Fruit fly (Drosophila melanogaster) whole organism, embryonic: ENCODE measurements around the gene CG33127.

Experiments
- Atf6 ChIP-seq: fragments of 200-800 bp; sonication (Bioruptor generic); IDR thresholded peaks from 2 replicates; pipeline ENCODE4 v1.3.6; 2022; ENCODE audit warnings: missing biosample characterization, missing genetic modification characterization
- B-H1 ChIP-seq: fragments of 200-800 bp; sonication (Bioruptor generic); IDR thresholded peaks from 3 replicates; pipeline ENCODE4 v1.3.6; 2022; ENCODE audit warnings: missing biosample characterization, missing genetic modification characterization
- C15 ChIP-seq: fragments of 200-800 bp; sonication (Bioruptor generic); IDR thresholded peaks from 3 replicates; pipeline ENCODE4 v1.3.6; 2022; ENCODE audit warnings: missing biosample characterization, missing genetic modification characterization
- CG10274 ChIP-seq: fragments of 200-800 bp; sonication (Bioruptor generic); optimal IDR thresholded peaks from 3 replicates; lab custom pipeline; 2017; ENCODE audit warnings: missing biosample characterization, mild to moderate bottlenecking, missing genetic modification characterization
- CG12104 ChIP-seq: fragments of 200-800 bp; sonication (Bioruptor generic); optimal IDR thresholded peaks from 3 replicates; lab custom pipeline; 2016; ENCODE audit warnings: missing biosample characterization, missing genetic modification characterization
- CG13775 ChIP-seq: fragments of 200-800 bp; sonication (Bioruptor generic); optimal IDR thresholded peaks from 3 replicates; lab custom pipeline; 2017; ENCODE audit warnings: missing biosample characterization, mild to moderate bottlenecking, missing genetic modification characterization
- CG14667 ChIP-seq: fragments of 200-800 bp; sonication (Bioruptor generic); IDR thresholded peaks from 2 replicates; pipeline ENCODE4 v1.3.6; 2022; ENCODE audit warnings: missing biosample characterization, missing genetic modification characterization
- CG15514 ChIP-seq: fragments of 200-800 bp; sonication (Bioruptor generic); optimal IDR thresholded peaks from 3 replicates; lab custom pipeline; 2017; ENCODE audit warnings: missing biosample characterization, missing genetic modification characterization, mild to moderate bottlenecking, moderate library complexity, missing genetic modification reagents
- CG18764 ChIP-seq: fragments of 200-800 bp; sonication (Bioruptor generic); optimal IDR thresholded peaks from 3 replicates; lab custom pipeline; 2016; ENCODE audit warnings: missing biosample characterization, missing genetic modification characterization
- CG2199 ChIP-seq: fragments of 200-800 bp; sonication (Bioruptor generic); IDR thresholded peaks from 3 replicates; pipeline ENCODE4 v1.3.6; 2022; ENCODE audit warnings: missing biosample characterization, missing genetic modification characterization
- CG2889 ChIP-seq: fragments of 200-800 bp; sonication (Bioruptor generic); IDR thresholded peaks from 3 replicates; pipeline ENCODE4 v1.3.6; 2022; ENCODE audit warnings: missing biosample characterization, missing genetic modification characterization
- CG32767 ChIP-seq: fragments of 200-800 bp; sonication (Bioruptor generic); IDR thresholded peaks from 2 replicates; pipeline ENCODE4 v1.3.6; 2022; ENCODE audit warnings: missing biosample characterization, missing genetic modification characterization
- CG4820 ChIP-seq: fragments of 200-800 bp; sonication (Bioruptor generic); optimal IDR thresholded peaks from 3 replicates; lab custom pipeline; 2016; ENCODE audit warnings: missing biosample characterization, missing genetic modification characterization
- CG6254 ChIP-seq: fragments of 200-800 bp; sonication (Bioruptor generic); optimal IDR thresholded peaks from 3 replicates; lab custom pipeline; 2017; ENCODE audit warnings: mild to moderate bottlenecking, missing biosample characterization, missing genetic modification reagents, missing genetic modification characterization
- CG6854 ChIP-seq: fragments of 200-800 bp; sonication (Bioruptor generic); optimal IDR thresholded peaks from 3 replicates; lab custom pipeline; 2017; ENCODE audit warnings: missing biosample characterization, mild to moderate bottlenecking, missing genetic modification characterization
- CG7839 ChIP-seq: fragments of 200-800 bp; sonication (Bioruptor generic); optimal IDR thresholded peaks from 3 replicates; lab custom pipeline; 2018; ENCODE audit warnings: missing biosample characterization, mild to moderate bottlenecking, missing genetic modification characterization, moderate library complexity
- CG9876 ChIP-seq: fragments of 200-800 bp; sonication (Bioruptor generic); optimal IDR thresholded peaks from 2 replicates; lab custom pipeline; 2016; ENCODE audit warnings: missing biosample characterization, missing genetic modification characterization
- Chrac-16 ChIP-seq: fragments of 200-800 bp; sonication (Bioruptor generic); optimal IDR thresholded peaks from 3 replicates; lab custom pipeline; 2016; ENCODE audit warnings: missing biosample characterization, missing genetic modification characterization
- CoRest ChIP-seq: fragments of 200-800 bp; sonication (Bioruptor generic); optimal IDR thresholded peaks from 3 replicates; lab custom pipeline; 2018; ENCODE audit warnings: missing biosample characterization, mild to moderate bottlenecking, missing genetic modification characterization, moderate library complexity
- D ChIP-seq, 2 experiments: fragments of 200-800 bp in 1 of 2; fragments of >200 bp in 1 of 2; sonication (Bioruptor generic) in 1 of 2; optimal IDR thresholded peaks; 2 replicates in 1 of 2; 3 replicates in 1 of 2; lab custom pipeline; 2017; ENCODE audit warnings: mild to moderate bottlenecking in 1 of 2, missing biosample characterization in 1 of 2, missing genetic modification characterization in 1 of 2, missing genetic modification reagents in 1 of 2
- Doc2 ChIP-seq: fragments of 200-800 bp; sonication (Bioruptor generic); IDR thresholded peaks from 2 replicates; pipeline ENCODE4 v1.3.6; 2022; ENCODE audit warnings: missing biosample characterization, missing genetic modification characterization
- Dref ChIP-seq: fragments of 200-800 bp; sonication (Bioruptor generic); IDR thresholded peaks from 2 replicates; pipeline ENCODE4 v1.3.6; 2022; ENCODE audit warnings: missing biosample characterization, missing genetic modification characterization
- E2f2 ChIP-seq: fragments of 200-800 bp; sonication (Bioruptor generic); IDR thresholded peaks from 2 replicates; pipeline ENCODE4 v1.3.6; 2022; ENCODE audit warnings: missing biosample characterization, missing genetic modification characterization
- ERR ChIP-seq: fragments of 200-800 bp; sonication (Bioruptor generic); optimal IDR thresholded peaks from 2 replicates; lab custom pipeline; 2016; ENCODE audit warnings: missing biosample characterization, missing genetic modification characterization
- Elba2 ChIP-seq: fragments of 200-800 bp; sonication (Bioruptor generic); optimal IDR thresholded peaks from 3 replicates; lab custom pipeline; 2016; ENCODE audit warnings: missing biosample characterization, missing genetic modification characterization
- Fer2 ChIP-seq: fragments of 200-800 bp; sonication (Bioruptor generic); optimal IDR thresholded peaks from 2 replicates; lab custom pipeline; 2018; ENCODE audit warnings: missing biosample characterization, mild to moderate bottlenecking, missing genetic modification characterization, moderate library complexity
- Gsc ChIP-seq: fragments of 200-800 bp; sonication (Bioruptor generic); IDR thresholded peaks from 2 replicates; pipeline ENCODE4 v1.3.6; 2022; ENCODE audit warnings: missing biosample characterization, missing genetic modification characterization
- H15 ChIP-seq: fragments of 200-800 bp; sonication (Bioruptor generic); IDR thresholded peaks from 3 replicates; pipeline ENCODE4 v1.3.6; 2022; ENCODE audit warnings: missing biosample characterization, missing genetic modification characterization
- Hey ChIP-seq: fragments of 200-800 bp; sonication (Bioruptor generic); optimal IDR thresholded peaks from 3 replicates; lab custom pipeline; 2018; ENCODE audit warnings: missing biosample characterization, mild to moderate bottlenecking, missing genetic modification characterization
- Jarid2 ChIP-seq: fragments of 200-800 bp; sonication (Bioruptor generic); optimal IDR thresholded peaks from 3 replicates; lab custom pipeline; 2017; ENCODE audit warnings: mild to moderate bottlenecking, missing biosample characterization, missing genetic modification reagents, missing genetic modification characterization
- Lhr ChIP-seq: fragments of 200-800 bp; sonication (Bioruptor generic); optimal IDR thresholded peaks from 3 replicates; lab custom pipeline; 2017; ENCODE audit warnings: mild to moderate bottlenecking, missing biosample characterization, missing genetic modification reagents, missing genetic modification characterization
- Myb ChIP-seq: fragments of 200-800 bp; sonication (Bioruptor generic); optimal IDR thresholded peaks from 2 replicates; lab custom pipeline; 2016; ENCODE audit warnings: missing biosample characterization, missing genetic modification characterization
- Poxn ChIP-seq: fragments of 200-800 bp; sonication (Bioruptor generic); IDR thresholded peaks from 2 replicates; pipeline ENCODE4 v1.3.6; 2022; ENCODE audit warnings: missing biosample characterization, missing genetic modification characterization
- Six4 ChIP-seq: fragments of 200-800 bp; sonication (Bioruptor generic); optimal IDR thresholded peaks from 2 replicates; lab custom pipeline; 2016; ENCODE audit warnings: missing biosample characterization, missing genetic modification characterization
- Ssrp ChIP-seq: fragments of 200-800 bp; sonication (Bioruptor generic); optimal IDR thresholded peaks from 2 replicates; lab custom pipeline; 2018; ENCODE audit warnings: missing biosample characterization, mild to moderate bottlenecking, missing genetic modification characterization, moderate library complexity
- bbx ChIP-seq: fragments of 200-800 bp; sonication (Bioruptor generic); IDR thresholded peaks from 2 replicates; pipeline ENCODE4 v1.3.6; 2022; ENCODE audit warnings: missing biosample characterization, missing genetic modification characterization; ENCODE audit not compliant: partially characterized antibody
- disco-r ChIP-seq: fragments of 200-800 bp; sonication (Bioruptor generic); optimal IDR thresholded peaks from 2 replicates; lab custom pipeline; 2016; ENCODE audit warnings: missing biosample characterization, missing genetic modification characterization
- ems ChIP-seq: fragments of 200-800 bp; sonication (Bioruptor generic); optimal IDR thresholded peaks from 3 replicates; lab custom pipeline; 2016; ENCODE audit warnings: missing biosample characterization, missing genetic modification characterization
- eyg ChIP-seq: fragments of 200-800 bp; sonication (Bioruptor generic); optimal IDR thresholded peaks from 3 replicates; lab custom pipeline; 2016; ENCODE audit warnings: missing biosample characterization, missing genetic modification characterization
- gce ChIP-seq: fragments of 200-800 bp; sonication (Bioruptor generic); IDR thresholded peaks from 3 replicates; pipeline ENCODE4 v1.3.6; 2022; ENCODE audit warnings: missing biosample characterization, missing genetic modification characterization
- grau ChIP-seq: fragments of 200-800 bp; optimal IDR thresholded peaks from 3 replicates; lab custom pipeline; 2019; ENCODE audit warnings: missing biosample characterization, mild to moderate bottlenecking, missing genetic modification characterization, moderate library complexity
- her ChIP-seq: fragments of 200-800 bp; sonication (Bioruptor generic); optimal IDR thresholded peaks from 2 replicates; lab custom pipeline; 2016; ENCODE audit warnings: missing biosample characterization, missing genetic modification characterization
- jumu ChIP-seq: fragments of 200-800 bp; sonication (Bioruptor generic); optimal IDR thresholded peaks from 3 replicates; lab custom pipeline; 2016; ENCODE audit warnings: missing biosample characterization, missing genetic modification characterization
- klu ChIP-seq: fragments of 200-800 bp; sonication (Bioruptor generic); IDR thresholded peaks from 2 replicates; pipeline ENCODE4 v1.3.6; 2022; ENCODE audit warnings: missing biosample characterization, missing genetic modification characterization
- lola ChIP-seq, 3 experiments: fragments of >200 bp in 2 of 3; fragments of 200-800 bp in 1 of 3; sonication (Bioruptor generic) in 1 of 3; optimal IDR thresholded peaks; 2 replicates each; lab custom pipeline; 2017 to 2019; ENCODE audit warnings: missing biosample characterization in 3 of 3, missing genetic modification characterization in 3 of 3, mild to moderate bottlenecking in 1 of 3, moderate library complexity in 1 of 3
- phol ChIP-seq: fragments of 200-800 bp; sonication (Bioruptor generic); optimal IDR thresholded peaks from 3 replicates; lab custom pipeline; 2018; ENCODE audit warnings: missing biosample characterization, mild to moderate bottlenecking, missing genetic modification characterization, moderate library complexity
- sens ChIP-seq: fragments of 200-800 bp; sonication (Bioruptor generic); peaks from one replicate; lab custom pipeline; 2016; ENCODE audit warnings: missing biosample characterization, missing genetic modification characterization
- shn ChIP-seq: fragments of 200-800 bp; sonication (Bioruptor generic); optimal IDR thresholded peaks from 3 replicates; lab custom pipeline; 2016; ENCODE audit warnings: missing biosample characterization, missing genetic modification characterization
- tin ChIP-seq: fragments of 200-800 bp; sonication (Bioruptor generic); optimal IDR thresholded peaks from 3 replicates; lab custom pipeline; 2016; ENCODE audit warnings: missing biosample characterization, missing genetic modification characterization
- toy ChIP-seq: fragments of 200-800 bp; sonication (Bioruptor generic); IDR thresholded peaks from 2 replicates; pipeline ENCODE4 v1.3.6; 2022; ENCODE audit warnings: missing biosample characterization, missing genetic modification characterization
- twi ChIP-seq: fragments of 200-800 bp; optimal IDR thresholded peaks from 2 replicates; lab custom pipeline; 2019; ENCODE audit warnings: missing biosample characterization, mild to moderate bottlenecking, missing genetic modification characterization, moderate library complexity
- unpg ChIP-seq: fragments of 200-800 bp; sonication (Bioruptor generic); optimal IDR thresholded peaks from 3 replicates; lab custom pipeline; 2018; ENCODE audit warnings: missing biosample characterization, mild to moderate bottlenecking, missing genetic modification characterization, moderate library complexity

The CG33127 gene

dm6 chr2L:273603-274002 lies 48.3 kb upstream of the CG33127 start, which contains the start of the genes mbm and CG11555 (continued):
- TF ChIP-seq B-H1 (GFP tag; lab: Robert Waterston, UW) (no peak), Dref (peak; percentile 70), tin (no peak), gce (GFP tag; lab: Robert Waterston, UW) (no peak), jumu (GFP tag; lab: Kevin White, UChicago) (no peak), disco-r (GFP tag; lab: Kevin White, UChicago) (no peak), lola (GFP tag; optimal IDR thresholded peaks at IDR 0.05; lab: Kevin White, UChicago) (peak in 1 of 3 experiments; percentile 15), D (optimal IDR thresholded peaks at IDR 0.05; lab: Kevin White, UChicago) (no peak), D (GFP tag; optimal IDR thresholded peaks at IDR 0.05; lab: Kevin White, UChicago) (no peak), twi (tag; lab: Kevin White, UChicago) (peak; percentile 44), CG6854 (no peak), klu (GFP tag; lab: Robert Waterston, UW) (no peak), C15 (GFP tag; lab: Robert Waterston, UW) (no peak), Poxn (no peak), H15 (no peak), CG14667 (GFP tag; lab: Robert Waterston, UW) (no peak), CG2889 (GFP tag; lab: Robert Waterston, UW) (no peak), CG9876 (no peak), CG32767 (GFP tag; lab: Robert Waterston, UW) (no peak), unpg (GFP tag; lab: Kevin White, UChicago) (no peak), CG6254 (GFP tag; lab: Kevin White, UChicago) (no peak), Hey (tag; lab: Kevin White, UChicago) (no peak), CG18764 (GFP tag; lab: Kevin White, UChicago) (no peak), CG13775 (GFP tag; lab: Kevin White, UChicago) (peak; percentile 34), CG4820 (no peak), CG2199 (GFP tag; lab: Robert Waterston, UW) (no peak), CG12104 (GFP tag; lab: Kevin White, UChicago) (no peak), shn (GFP tag; lab: Kevin White, UChicago) (no peak), grau (peak; percentile 60), Fer2 (tag; lab: Kevin White, UChicago) (no peak), phol (tag; lab: Kevin White, UChicago) (peak; percentile 56), eyg (GFP tag; lab: Kevin White, UChicago) (no peak), Myb (GFP tag; lab: Kevin White, UChicago) (no peak), her (GFP tag; lab: Kevin White, UChicago) (no peak), Jarid2 (GFP tag; lab: Kevin White, UChicago) (no peak), sens (GFP tag; lab: Kevin White, UChicago) (no peak), Six4 (GFP tag; lab: Kevin White, UChicago) (no peak), Gsc (no peak), Chrac-16 (no peak), Doc2 (GFP tag; lab: Robert Waterston, UW) (no peak), CoRest (tag; lab: Kevin White, UChicago) (peak; percentile 60), CG7839 (tag; lab: Kevin White, UChicago) (no peak), Elba2 (GFP tag; lab: Kevin White, UChicago) (no peak), CG10274 (no peak), Atf6 (GFP tag; lab: Robert Waterston, UW) (no peak), bbx (GFP tag; lab: Robert Waterston, UW) (peak; percentile 29), Lhr (GFP tag; lab: Kevin White, UChicago) (no peak), ERR (GFP tag; lab: Kevin White, UChicago) (no peak), CG15514 (GFP tag; lab: Kevin White, UChicago) (peak; percentile 55), Ssrp (tag; lab: Kevin White, UChicago) (no peak), ems (GFP tag; lab: Kevin White, UChicago) (no peak), toy (GFP tag; lab: Robert Waterston, UW) (no peak), E2f2 (GFP tag; lab: Robert Waterston, UW) (0 out of 2 replicates have a peak, but pooled peaks have one; percentile 27)
